Worm (Caenorhabditis elegans): ENCODE data around the gene ifc-1.

Gene ifc-1

ce11 chrV:2920125-2920524 lies 38.9 kb downstream of the ifc-1 start:
- no peak for TF ChIP-seq nhr-76 (tag; optimal IDR thresholded peaks at IDR 0.05)
- TF ChIP-seq ztf-11 (tag; optimal IDR thresholded peaks at IDR 0.05), result no peak
- no peak for TF ChIP-seq fkh-10 (GFP tag; optimal IDR thresholded peaks at IDR 0.05)
- no peak for TF ChIP-seq ceh-9 (tag; optimal IDR thresholded peaks at IDR 0.05)
- TF ChIP-seq pqm-1 (tag; optimal IDR thresholded peaks at IDR 0.05), result no peak
- no peak for TF ChIP-seq skn-1 (tag; optimal IDR thresholded peaks at IDR 0.05)
- TF ChIP-seq tbx-2 (tag; optimal IDR thresholded peaks at IDR 0.05), result no peak
- no peak for TF ChIP-seq nhr-11 (tag; optimal IDR thresholded peaks at IDR 0.05)

- TF ChIP-seq unc-39 (tag; optimal IDR thresholded peaks at IDR 0.05), result no peak
- TF ChIP-seq nhr-12 (tag; optimal IDR thresholded peaks at IDR 0.05), result no peak
- TF ChIP-seq nhr-11 (tag; optimal IDR thresholded peaks at IDR 0.05), result no peak
- TF ChIP-seq nhr-43 (tag; optimal IDR thresholded peaks at IDR 0.05; ENCODE audit: poor library complexity, severe bottlenecking), result no peak
- no peak for TF ChIP-seq unc-62 (GFP tag; optimal IDR thresholded peaks at IDR 0.05)
Observed at ce11 chrV:2922594-2922993, 41.4 kb downstream of the ifc-1 start, which contains the start of gene srh-38. srh-38 (minus strand) TSS chrV:2922694.

ce11 chrV:2927553-2927952 lies 46.4 kb downstream of the ifc-1 start, which contains the start of gene C31B8.12:
C31B8.12 (minus strand) TSS chrV:2927653.
- no peak for TF ChIP-seq pha-4 (tag; optimal IDR thresholded peaks at IDR 0.05)
- no peak for TF ChIP-seq mml-1 (tag; optimal IDR thresholded peaks at IDR 0.05)
- no peak for TF ChIP-seq jun-1 (tag; optimal IDR thresholded peaks at IDR 0.05)
- no peak for TF ChIP-seq mdl-1 (tag; optimal IDR thresholded peaks at IDR 0.05)
- TF ChIP-seq sea-2 (GFP tag; optimal IDR thresholded peaks at IDR 0.05), result no peak
- no peak for TF ChIP-seq elt-3 (tag; optimal IDR thresholded peaks at IDR 0.05)
- no peak for TF ChIP-seq fkh-10 (GFP tag; optimal IDR thresholded peaks at IDR 0.05)
- no peak for TF ChIP-seq ama-1 (optimal IDR thresholded peaks at IDR 0.05)
- TF ChIP-seq ztf-4 (tag; optimal IDR thresholded peaks at IDR 0.05), result no peak
- TF ChIP-seq nhr-67 (tag; optimal IDR thresholded peaks at IDR 0.05), result no peak
- no peak for TF ChIP-seq lin-39 (tag; optimal IDR thresholded peaks at IDR 0.05)
- TF ChIP-seq snpc-4 (tag; optimal IDR thresholded peaks at IDR 0.05), result no peak
- no peak for TF ChIP-seq elt-1 (tag; optimal IDR thresholded peaks at IDR 0.05)
- TF ChIP-seq hmg-11 (tag; optimal IDR thresholded peaks at IDR 0.05), result no peak
- TF ChIP-seq ceh-28 (tag; optimal IDR thresholded peaks at IDR 0.05), result no peak
- no peak for TF ChIP-seq R02D3.7 (tag; optimal IDR thresholded peaks at IDR 0.05)
- no peak for TF ChIP-seq nhr-28 (tag; optimal IDR thresholded peaks at IDR 0.05)

- no peak for TF ChIP-seq unc-62 (GFP tag; optimal IDR thresholded peaks at IDR 0.05)
- TF ChIP-seq egl-5 (tag; optimal IDR thresholded peaks at IDR 0.05), result no peak
- TF ChIP-seq fos-1 (tag; optimal IDR thresholded peaks at IDR 0.05), result no peak
- TF ChIP-seq skn-1 (tag; optimal IDR thresholded peaks at IDR 0.05), result no peak
- no peak for TF ChIP-seq pqm-1 (tag; optimal IDR thresholded peaks at IDR 0.05)
- TF ChIP-seq aly-2 (tag; optimal IDR thresholded peaks at IDR 0.05), result no peak
- TF ChIP-seq sea-2 (GFP tag; optimal IDR thresholded peaks at IDR 0.05), result no peak
- no peak for TF ChIP-seq ceh-28 (tag; optimal IDR thresholded peaks at IDR 0.05)
- no peak for TF ChIP-seq egl-27 (tag; optimal IDR thresholded peaks at IDR 0.05)
- no peak for TF ChIP-seq nhr-28 (tag; optimal IDR thresholded peaks at IDR 0.05)
- no peak for TF ChIP-seq lin-15B (tag; optimal IDR thresholded peaks at IDR 0.05)
- TF ChIP-seq tbx-2 (tag; optimal IDR thresholded peaks at IDR 0.05), result no peak
- no peak for TF ChIP-seq nhr-43 (tag; optimal IDR thresholded peaks at IDR 0.05; ENCODE audit: poor library complexity, severe bottlenecking)
- no peak for TF ChIP-seq ceh-82 (tag; optimal IDR thresholded peaks at IDR 0.05)
- no peak for TF ChIP-seq ceh-16 (tag; optimal IDR thresholded peaks at IDR 0.05)
- no peak for TF ChIP-seq snpc-4 (tag; optimal IDR thresholded peaks at IDR 0.05)
- TF ChIP-seq mml-1 (tag; optimal IDR thresholded peaks at IDR 0.05), result no peak
- TF ChIP-seq pha-4 (tag; optimal IDR thresholded peaks at IDR 0.05), result no peak
- no peak for TF ChIP-seq nfya-1 (tag; optimal IDR thresholded peaks at IDR 0.05; ENCODE audit: insufficient read depth)
Observed at ce11 chrV:2929753-2930152, 48.6 kb downstream of the ifc-1 start, which contains the start of gene C31B8.16. C31B8.16 (plus strand) TSS chrV:2930053.

ce11 chrV:2931252-2931651 lies 50.1 kb downstream of the ifc-1 start, which contains the start of gene C31B8.1:
C31B8.1 (plus strand) TSS chrV:2931552.
- TF ChIP-seq mdl-1 (tag; optimal IDR thresholded peaks at IDR 0.05) (no peak), fos-1 (tag; optimal IDR thresholded peaks at IDR 0.05) (no peak), tbx-2 (tag; optimal IDR thresholded peaks at IDR 0.05) (no peak), hmg-11 (tag; optimal IDR thresholded peaks at IDR 0.05) (no peak), egl-27 (tag; optimal IDR thresholded peaks at IDR 0.05) (no peak), ama-1 (optimal IDR thresholded peaks at IDR 0.05) (no peak), ZK546.5 (tag; optimal IDR thresholded peaks at IDR 0.05) (no peak)
